Worm (Caenorhabditis elegans) whole organism, mixed stage, embryonic: ENCODE results near the gene algn-13.
A peak's percentile ranks its signal among the peaks of the same experiment; 100 is the strongest.

Experiments
- M03D4.4 ChIP-seq: sonication (generic microtip); optimal IDR thresholded peaks from 2 replicates; lab custom pipeline; 2017; ENCODE audit warnings: mild to moderate bottlenecking, missing genetic modification characterization, missing compliant biosample characterization
- bed-3 ChIP-seq: fragments of 200-800 bp; sonication (Bioruptor generic); optimal IDR thresholded peaks from 3 replicates; lab custom pipeline; 2018; ENCODE audit warnings: mild to moderate bottlenecking, missing genetic modification characterization, moderate library complexity, missing compliant biosample characterization
- blmp-1 ChIP-seq: fragments of 150-350 bp; optimal IDR thresholded peaks from 2 replicates; lab custom pipeline; 2014; ENCODE audit warnings: missing biosample characterization, missing genetic modification characterization
- ceh-39 ChIP-seq: fragments of 150-350 bp; optimal IDR thresholded peaks from 2 replicates; lab custom pipeline; 2014; ENCODE audit warnings: missing biosample characterization, missing genetic modification characterization
- ceh-43 ChIP-seq: fragments of 200-800 bp; sonication (Bioruptor generic); optimal IDR thresholded peaks from 2 replicates; lab custom pipeline; 2018; ENCODE audit warnings: mild to moderate bottlenecking, missing genetic modification characterization, moderate library complexity, missing compliant biosample characterization
- ceh-83 ChIP-seq: fragments of 200-800 bp; sonication (Bioruptor generic); optimal IDR thresholded peaks from 2 replicates; lab custom pipeline; 2018; ENCODE audit warnings: mild to moderate bottlenecking, missing genetic modification characterization, missing compliant biosample characterization
- cnd-1 ChIP-seq: fragments of 200-800 bp; sonication (Bioruptor generic); optimal IDR thresholded peaks from 2 replicates; lab custom pipeline; 2018; ENCODE audit warnings: mild to moderate bottlenecking, missing genetic modification characterization, missing compliant biosample characterization
- drap-1 ChIP-seq: fragments of 200-800 bp; sonication (Bioruptor generic); optimal IDR thresholded peaks from 3 replicates; lab custom pipeline; 2018; ENCODE audit warnings: mild to moderate bottlenecking, missing genetic modification characterization, missing compliant biosample characterization
- elt-1 ChIP-seq: sonication (generic microtip); optimal IDR thresholded peaks from 2 replicates; lab custom pipeline; 2017; ENCODE audit warnings: missing genetic modification characterization, mild to moderate bottlenecking, missing compliant biosample characterization, antibody characterized with exemption, moderate library complexity, borderline replicate concordance; ENCODE audit not compliant: insufficient read depth
- elt-3 ChIP-seq: fragments of 150-350 bp; optimal IDR thresholded peaks from 2 replicates; lab custom pipeline; 2014; ENCODE audit warnings: missing biosample characterization, missing genetic modification characterization
- flh-1 ChIP-seq: fragments of 200-800 bp; sonication (Bioruptor generic); optimal IDR thresholded peaks from 2 replicates; lab custom pipeline; 2018; ENCODE audit warnings: mild to moderate bottlenecking, missing genetic modification characterization, moderate library complexity, missing compliant biosample characterization
- ham-2 ChIP-seq: fragments of 200-800 bp; sonication (Bioruptor generic); optimal IDR thresholded peaks from 2 replicates; lab custom pipeline; 2018; ENCODE audit warnings: mild to moderate bottlenecking, missing genetic modification characterization, missing compliant biosample characterization
- hlh-1 ChIP-seq: fragments of 150-350 bp; optimal IDR thresholded peaks from 2 replicates; lab custom pipeline; 2014; ENCODE audit warnings: missing biosample characterization, missing genetic modification reagents, missing genetic modification characterization
- lin-13 ChIP-seq: fragments of 150-350 bp; optimal IDR thresholded peaks from 2 replicates; lab custom pipeline; 2014; ENCODE audit warnings: missing biosample characterization, missing genetic modification characterization
- lin-32 ChIP-seq: fragments of 200-800 bp; sonication (Bioruptor generic); optimal IDR thresholded peaks from 2 replicates; lab custom pipeline; 2018; ENCODE audit warnings: mild to moderate bottlenecking, missing genetic modification characterization, missing compliant biosample characterization
- mep-1 ChIP-seq: fragments of 150-350 bp; optimal IDR thresholded peaks from 2 replicates; lab custom pipeline; 2017; ENCODE audit warnings: missing biosample characterization, missing genetic modification reagents, missing genetic modification characterization, inconsistent platforms
- mls-2 ChIP-seq: sonication (generic microtip); optimal IDR thresholded peaks from 2 replicates; lab custom pipeline; 2016; ENCODE audit warnings: mild to moderate bottlenecking, missing genetic modification characterization, moderate library complexity, missing compliant biosample characterization
- nhr-12 ChIP-seq: fragments of 150-350 bp; optimal IDR thresholded peaks from 2 replicates; lab custom pipeline; 2014; ENCODE audit warnings: missing biosample characterization, missing genetic modification characterization
- nhr-2 ChIP-seq: fragments of 150-350 bp; optimal IDR thresholded peaks from 2 replicates; lab custom pipeline; 2014; ENCODE audit warnings: missing biosample characterization, missing genetic modification characterization
- nhr-237 ChIP-seq: fragments of 150-350 bp; optimal IDR thresholded peaks from 2 replicates; lab custom pipeline; 2014; ENCODE audit warnings: missing biosample characterization, missing genetic modification characterization
- nhr-28 ChIP-seq: fragments of 150-350 bp; optimal IDR thresholded peaks from 2 replicates; lab custom pipeline; 2014; ENCODE audit warnings: missing biosample characterization, missing genetic modification characterization
- nhr-76 ChIP-seq: sonication (generic microtip); optimal IDR thresholded peaks from 2 replicates; lab custom pipeline; 2017; ENCODE audit warnings: missing biosample characterization, missing genetic modification characterization
- pha-4 ChIP-seq: fragments of 150-350 bp; optimal IDR thresholded peaks from 2 replicates; lab custom pipeline; 2018; ENCODE audit warnings: missing biosample characterization, missing genetic modification reagents, missing genetic modification characterization
- sem-2 ChIP-seq: fragments of 200-800 bp; sonication (Bioruptor generic); optimal IDR thresholded peaks from 2 replicates; lab custom pipeline; 2018; ENCODE audit warnings: mild to moderate bottlenecking, missing genetic modification characterization, missing compliant biosample characterization
- snpc-4 ChIP-seq: fragments of 150-350 bp; optimal IDR thresholded peaks from 2 replicates; lab custom pipeline; 2014; ENCODE audit warnings: missing biosample characterization, missing genetic modification characterization
- tbx-8 ChIP-seq: fragments of 200-800 bp; sonication (Bioruptor generic); optimal IDR thresholded peaks from 2 replicates; lab custom pipeline; 2018; ENCODE audit warnings: mild to moderate bottlenecking, missing genetic modification characterization, moderate library complexity, missing compliant biosample characterization
- unc-120 ChIP-seq: sonication (generic microtip); optimal IDR thresholded peaks from 2 replicates; lab custom pipeline; 2017; ENCODE audit warnings: missing genetic modification characterization, missing compliant biosample characterization; ENCODE audit not compliant: poor library complexity, severe bottlenecking
- unc-39 ChIP-seq: fragments of 150-350 bp; optimal IDR thresholded peaks from 2 replicates; lab custom pipeline; 2014; ENCODE audit warnings: missing biosample characterization, missing genetic modification characterization
- zip-8 ChIP-seq: fragments of 150-350 bp; optimal IDR thresholded peaks from 2 replicates; lab custom pipeline; 2014; ENCODE audit warnings: missing biosample characterization, missing genetic modification characterization
- ztf-11 ChIP-seq: fragments of 150-350 bp; optimal IDR thresholded peaks from 2 replicates; lab custom pipeline; 2014; ENCODE audit warnings: missing biosample characterization, missing genetic modification characterization

Gene algn-13

ce11 chrV:13942082-13942481, 19.7 kb downstream of the algn-13 start, which contains the start of gene dpr-1:
Gene dpr-1, minus strand, starts transcription at chrV:13942182.
- TF ChIP-seq zip-8 = no peak
- TF ChIP-seq flh-1 (GFP tag; lab: Kevin White, UChicago) = no peak
- TF ChIP-seq nhr-28 (tag; lab: Kevin White, UChicago) = no peak
- no peak for TF ChIP-seq M03D4.4 (tag; lab: Kevin White, UChicago)
- no peak for TF ChIP-seq blmp-1 (tag; lab: Kevin White, UChicago)
- no peak for TF ChIP-seq nhr-12
- TF ChIP-seq ceh-39 (tag; lab: Kevin White, UChicago) = no peak
- no peak for TF ChIP-seq nhr-237
- no peak for TF ChIP-seq unc-120 (tag; lab: Kevin White, UChicago)
- TF ChIP-seq cnd-1 = no peak
- TF ChIP-seq lin-13 (tag; lab: Kevin White, UChicago) = no peak
- no peak for TF ChIP-seq pha-4 (tag; lab: Kevin White, UChicago)
- no peak for TF ChIP-seq unc-39 (tag; lab: Kevin White, UChicago)
- no peak for TF ChIP-seq sem-2
- no peak for TF ChIP-seq elt-3
- no peak for TF ChIP-seq hlh-1 (tag; lab: Kevin White, UChicago)
- TF ChIP-seq ceh-43 (GFP tag; lab: Kevin White, UChicago) = no peak
- TF ChIP-seq tbx-8 = no peak
- no peak for TF ChIP-seq drap-1 (GFP tag; lab: Kevin White, UChicago)

- TF ChIP-seq nhr-76 (tag; lab: Kevin White, UChicago) = no peak
- no peak for TF ChIP-seq lin-13 (tag; lab: Kevin White, UChicago)
- no peak for TF ChIP-seq tbx-8
- TF ChIP-seq sem-2 = no peak
- no peak for TF ChIP-seq mls-2
- TF ChIP-seq ceh-39 (tag; lab: Kevin White, UChicago) = no peak
- TF ChIP-seq unc-120 (tag; lab: Kevin White, UChicago) = no peak
- no peak for TF ChIP-seq zip-8
- no peak for TF ChIP-seq elt-1 (tag; lab: Kevin White, UChicago)
- no peak for TF ChIP-seq nhr-28 (tag; lab: Kevin White, UChicago)
- no peak for TF ChIP-seq nhr-12
- TF ChIP-seq snpc-4 (tag; lab: Kevin White, UChicago) = no peak
- no peak for TF ChIP-seq hlh-1 (tag; lab: Kevin White, UChicago)
- TF ChIP-seq mep-1 (tag; lab: Kevin White, UChicago) = no peak
- TF ChIP-seq lin-32 = no peak
- no peak for TF ChIP-seq elt-3
- no peak for TF ChIP-seq bed-3 (GFP tag; lab: Kevin White, UChicago)
Measured at ce11 chrV:13936850-13937249, 24.9 kb downstream of the algn-13 start, which contains the start of gene srw-145. Gene srw-145, plus strand, starts transcription at chrV:13937150.

ce11 chrV:13936052-13936451, 25.7 kb downstream of the algn-13 start:
- no peak for TF ChIP-seq ceh-43 (GFP tag; lab: Kevin White, UChicago)
- TF ChIP-seq nhr-28 (tag; lab: Kevin White, UChicago) = no peak
- no peak for TF ChIP-seq nhr-2 (tag; lab: Kevin White, UChicago)
- no peak for TF ChIP-seq nhr-237
- TF ChIP-seq ztf-11 (tag; lab: Kevin White, UChicago) = no peak
- TF ChIP-seq ham-2 (GFP tag; lab: Kevin White, UChicago) = no peak
- no peak for TF ChIP-seq lin-32
- no peak for TF ChIP-seq bed-3 (GFP tag; lab: Kevin White, UChicago)
- TF ChIP-seq nhr-12 = no peak
- TF ChIP-seq hlh-1 (tag; lab: Kevin White, UChicago) = no peak
- no peak for TF ChIP-seq drap-1 (GFP tag; lab: Kevin White, UChicago)
- no peak for TF ChIP-seq ceh-39 (tag; lab: Kevin White, UChicago)

- TF ChIP-seq elt-3 = peak; percentile 31
- TF ChIP-seq M03D4.4 (tag; lab: Kevin White, UChicago) = no peak
Measured at ce11 chrV:13935423-13935822, 26.4 kb downstream of the algn-13 start.

- TF ChIP-seq mep-1 (tag; lab: Kevin White, UChicago) (no peak), ceh-43 (GFP tag; lab: Kevin White, UChicago) (no peak), snpc-4 (tag; lab: Kevin White, UChicago) (no peak), ceh-83 (no peak), nhr-2 (tag; lab: Kevin White, UChicago) (no peak), blmp-1 (tag; lab: Kevin White, UChicago) (no peak), sem-2 (no peak), nhr-237 (no peak), nhr-28 (tag; lab: Kevin White, UChicago) (no peak), pha-4 (tag; lab: Kevin White, UChicago) (no peak), tbx-8 (no peak), flh-1 (GFP tag; lab: Kevin White, UChicago) (no peak), mls-2 (no peak)
Measured at ce11 chrV:13934545-13934944, 27.2 kb downstream of the algn-13 start, which contains the start of gene R10D12.1. Gene R10D12.1, minus strand, starts transcription at chrV:13934645.
